Fruit fly (Drosophila melanogaster): ENCODE results near the gene CG6333.

Gene CG6333

dm6 chr3L:17506830-17507229 is 20.8 kb upstream of the CG6333 start:
- no peak for TF ChIP-seq brk (GFP tag; optimal IDR thresholded peaks at IDR 0.05)
- no peak for TF ChIP-seq pan (optimal IDR thresholded peaks at IDR 0.05)
- no peak for TF ChIP-seq Vsx2 (GFP tag; optimal IDR thresholded peaks at IDR 0.05; ENCODE audit: partially characterized antibody)
- TF ChIP-seq CG32264 (GFP tag; optimal IDR thresholded peaks at IDR 0.05), result no peak
- no peak for TF ChIP-seq CrebA (GFP tag; optimal IDR thresholded peaks at IDR 0.05; ENCODE audit: borderline replicate concordance)
- TF ChIP-seq Myc (optimal IDR thresholded peaks at IDR 0.05), result no peak
- TF ChIP-seq lola (GFP tag; optimal IDR thresholded peaks at IDR 0.05), result no peak
- peak; percentile 15 for TF ChIP-seq HLH106 (tag; optimal IDR thresholded peaks at IDR 0.05)
- no peak for TF ChIP-seq OdsH (GFP tag; optimal IDR thresholded peaks at IDR 0.05)
- TF ChIP-seq Dif (GFP tag; optimal IDR thresholded peaks at IDR 0.05; ENCODE audit: partially characterized antibody), result no peak
- TF ChIP-seq rgr (GFP tag; optimal IDR thresholded peaks at IDR 0.05), result peak; percentile 38
- no peak for TF ChIP-seq sv (GFP tag; optimal IDR thresholded peaks at IDR 0.05)
- TF ChIP-seq woc (GFP tag; optimal IDR thresholded peaks at IDR 0.05), result no peak
- TF ChIP-seq Sp1 (GFP tag; optimal IDR thresholded peaks at IDR 0.05), result no peak
- TF ChIP-seq foxo (GFP tag; optimal IDR thresholded peaks at IDR 0.05), result peak in 1 of 2 experiments; percentile 11
- peak; percentile 5 for TF ChIP-seq h (GFP tag; optimal IDR thresholded peaks at IDR 0.05)
- no peak for TF ChIP-seq dl (GFP tag; optimal IDR thresholded peaks at IDR 0.05; ENCODE audit: insufficient read depth in 1 of 2, partially characterized antibody in 2 of 2)
- no peak for TF ChIP-seq dsf (GFP tag; optimal IDR thresholded peaks at IDR 0.05; ENCODE audit: borderline replicate concordance)

- TF ChIP-seq woc (GFP tag; optimal IDR thresholded peaks at IDR 0.05) (no peak), Dfd (GFP tag; optimal IDR thresholded peaks at IDR 0.05) (no peak), Hr78 (GFP tag; optimal IDR thresholded peaks at IDR 0.05) (no peak), Sp1 (GFP tag; optimal IDR thresholded peaks at IDR 0.05) (peak; percentile 71), Jra (GFP tag; optimal IDR thresholded peaks at IDR 0.05) (no peak), HLH106 (tag; optimal IDR thresholded peaks at IDR 0.05) (peak; percentile 69), Abd-B (GFP tag; optimal IDR thresholded peaks at IDR 0.05) (no peak), Hr83 (GFP tag; optimal IDR thresholded peaks at IDR 0.05; ENCODE audit: poor library complexity, severe bottlenecking) (no peak), psq (GFP tag; optimal IDR thresholded peaks at IDR 0.05) (peak; percentile 72), Myc (optimal IDR thresholded peaks at IDR 0.05) (no peak), brk (GFP tag; optimal IDR thresholded peaks at IDR 0.05) (no peak), rgr (GFP tag; optimal IDR thresholded peaks at IDR 0.05) (peak; percentile 67), CG32264 (GFP tag; optimal IDR thresholded peaks at IDR 0.05) (no peak), br (GFP tag; optimal IDR thresholded peaks at IDR 0.05) (peak; percentile 54), usp (GFP tag; optimal IDR thresholded peaks at IDR 0.05) (no peak), ey (GFP tag; optimal IDR thresholded peaks at IDR 0.05) (peak; percentile 77), Vsx2 (GFP tag; optimal IDR thresholded peaks at IDR 0.05; ENCODE audit: partially characterized antibody) (no peak), lola (GFP tag; optimal IDR thresholded peaks at IDR 0.05) (no peak), OdsH (GFP tag; optimal IDR thresholded peaks at IDR 0.05) (peak; percentile 76), fru (GFP tag; optimal IDR thresholded peaks at IDR 0.05) (peak; percentile 73), dmrt93B (GFP tag; optimal IDR thresholded peaks at IDR 0.05) (peak; percentile 31), Mio (GFP tag; optimal IDR thresholded peaks at IDR 0.05) (no peak), Dif (GFP tag; optimal IDR thresholded peaks at IDR 0.05; ENCODE audit: partially characterized antibody) (no peak), h (GFP tag; optimal IDR thresholded peaks at IDR 0.05) (peak; percentile 79), jim (GFP tag; optimal IDR thresholded peaks at IDR 0.05) (no peak), CrebA (GFP tag; optimal IDR thresholded peaks at IDR 0.05; ENCODE audit: borderline replicate concordance) (no peak), GATAd (GFP tag; optimal IDR thresholded peaks at IDR 0.05) (no peak), sage (GFP tag; optimal IDR thresholded peaks at IDR 0.05) (no peak), dl (GFP tag; optimal IDR thresholded peaks at IDR 0.05; ENCODE audit: insufficient read depth in 1 of 2, partially characterized antibody in 2 of 2) (no peak), CG9705 (GFP tag; optimal IDR thresholded peaks at IDR 0.05) (no peak), pan (optimal IDR thresholded peaks at IDR 0.05) (no peak), sv (GFP tag; optimal IDR thresholded peaks at IDR 0.05) (no peak), foxo (GFP tag; optimal IDR thresholded peaks at IDR 0.05) (peak in 1 of 2 experiments; percentile 81), dsf (GFP tag; optimal IDR thresholded peaks at IDR 0.05; ENCODE audit: borderline replicate concordance) (no peak), Rel (GFP tag; optimal IDR thresholded peaks at IDR 0.05) (no peak), Rel (tag; optimal IDR thresholded peaks at IDR 0.05) (peak; percentile 14), Hnf4 (GFP tag; optimal IDR thresholded peaks at IDR 0.05) (no peak), N (GFP tag; optimal IDR thresholded peaks at IDR 0.05) (no peak), tai (GFP tag; optimal IDR thresholded peaks at IDR 0.05) (no peak)
Measured at dm6 chr3L:17506005-17506760, 20.2 kb upstream of the CG6333 start.

Measured in whole organism, wandering third instar larva.